Worm (Caenorhabditis elegans) whole organism, midembryonic: ENCODE measurements around the gene cab-1.

Experiments
- T22C8.4 ChIP-seq: fragments of 200-800 bp; sonication (Bioruptor generic); IDR thresholded peaks from 2 replicates; pipeline ENCODE4 v1.3.6; 2022; ENCODE audit warnings: missing genetic modification characterization, missing compliant biosample characterization
- cog-1 ChIP-seq: sonication (generic microtip); optimal IDR thresholded peaks from 2 replicates; lab custom pipeline; 2016; ENCODE audit warnings: missing genetic modification characterization, missing compliant biosample characterization
- flt-1 ChIP-seq: fragments of 200-800 bp; sonication (Bioruptor generic); IDR thresholded peaks from 2 replicates; pipeline ENCODE4 v1.3.6; 2022; ENCODE audit warnings: missing genetic modification characterization, missing compliant biosample characterization
- klf-2 ChIP-seq: fragments of 200-800 bp; sonication (Bioruptor generic); conservative IDR thresholded peaks from 2 replicates; pipeline ENCODE4 v1.3.6; 2022; ENCODE audit warnings: missing genetic modification reagents, missing genetic modification characterization, missing compliant biosample characterization
- med-1 ChIP-seq: sonication (generic microtip); optimal IDR thresholded peaks from 2 replicates; lab custom pipeline; 2017; ENCODE audit warnings: missing genetic modification characterization, mild to moderate bottlenecking, missing compliant biosample characterization, antibody characterized with exemption, missing genetic modification reagents; ENCODE audit not compliant: insufficient read depth
- ref-1 ChIP-seq: fragments of 200-800 bp; sonication (Bioruptor generic); conservative IDR thresholded peaks from 2 replicates; pipeline ENCODE4 v1.3.6; 2022; ENCODE audit warnings: missing genetic modification reagents, missing genetic modification characterization, missing compliant biosample characterization
- tab-1 ChIP-seq: fragments of 200-800 bp; sonication (Bioruptor generic); IDR thresholded peaks from 2 replicates; pipeline ENCODE4 v1.3.6; 2022; ENCODE audit warnings: missing genetic modification characterization, missing compliant biosample characterization
- ztf-23 ChIP-seq: fragments of 200-800 bp; sonication (Bioruptor generic); IDR thresholded peaks from 2 replicates; pipeline ENCODE4 v1.3.6; 2022; ENCODE audit warnings: missing genetic modification reagents, missing genetic modification characterization, missing compliant biosample characterization
- ztf-29 ChIP-seq: fragments of 200-800 bp; sonication (Bioruptor generic); IDR thresholded peaks from 2 replicates; pipeline ENCODE4 v1.3.6; 2022; ENCODE audit warnings: missing genetic modification reagents, missing genetic modification characterization, missing compliant biosample characterization

ce11 chrX:12174686-12175404, 37.9 kb downstream of the cab-1 start:
- TF ChIP-seq klf-2 (GFP tag; lab: Robert Waterston, UW) (no peak), ref-1 (GFP tag; lab: Robert Waterston, UW) (no peak), med-1 (GFP tag; lab: Kevin White, UChicago) (no peak), flt-1 (GFP tag; lab: Robert Waterston, UW) (no peak), T22C8.4 (GFP tag; lab: Robert Waterston, UW) (peak; percentile 31; the same call in 1 of the 2 replicates), ztf-29 (GFP tag; lab: Robert Waterston, UW) (no peak), ztf-23 (GFP tag; lab: Robert Waterston, UW) (no peak), tab-1 (GFP tag; lab: Robert Waterston, UW) (no peak), cog-1 (tag; lab: Kevin White, UChicago) (no peak)
